Fruit fly (Drosophila melanogaster) whole organism, larva: ENCODE results near the gene nonA.

Experiments used
- noc ChIP-seq: fragments of 200-800 bp; sonication (Bioruptor generic); optimal IDR thresholded peaks from 3 replicates; lab custom pipeline; 2019; ENCODE audit warnings: missing biosample characterization, mild to moderate bottlenecking, missing genetic modification characterization, moderate library complexity

nonA gene

dm6 chrX:16361306-16361705, at the start of gene nonA:
Gene nonA, plus strand, starts transcription at chrX:16361569.
- no peak for TF ChIP-seq noc (tag; lab: Kevin White, UChicago)

dm6 chrX:16313078-16313875, 48.1 kb upstream of the nonA start, which contains the start of the genes CG9915 and SWIP:
Gene CG9915, minus strand, starts transcription at chrX:16313138.
Gene SWIP, plus strand, starts transcription at chrX:16313709.
- no peak for TF ChIP-seq noc (tag; lab: Kevin White, UChicago)

DNA sequence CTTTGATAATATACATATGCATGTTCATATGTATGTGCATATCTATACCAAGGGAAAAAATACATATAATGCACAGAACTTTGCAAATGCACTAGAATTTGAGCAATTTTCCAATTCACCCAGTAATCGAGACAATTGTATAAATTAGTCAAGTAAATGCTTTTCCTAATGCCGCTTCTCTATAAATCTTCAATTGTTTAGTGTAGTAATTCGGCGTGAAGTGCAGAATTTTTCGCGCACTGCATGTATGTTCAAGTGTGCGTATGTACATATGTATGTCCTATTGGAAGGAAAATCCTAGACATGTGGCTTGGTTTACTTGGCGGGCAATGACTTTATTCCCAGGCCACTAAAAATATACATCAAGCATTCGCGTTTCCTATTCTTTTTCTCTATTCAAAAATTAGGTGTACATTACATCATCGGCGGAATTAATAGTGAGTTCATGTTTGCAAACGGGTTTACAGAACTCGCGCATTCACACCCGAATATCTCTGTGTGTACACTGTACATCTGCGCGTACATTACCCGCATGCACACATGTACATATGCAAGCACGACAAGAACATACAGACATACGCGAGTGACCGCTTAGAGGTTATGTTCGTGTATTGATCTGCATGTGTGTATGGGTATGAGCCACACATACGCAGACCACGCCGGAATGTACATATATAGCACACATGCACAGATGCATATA, 42.4 kb upstream of the nonA start:
- TF ChIP-seq noc (tag; lab: Kevin White, UChicago): peak; percentile 8

DNA sequence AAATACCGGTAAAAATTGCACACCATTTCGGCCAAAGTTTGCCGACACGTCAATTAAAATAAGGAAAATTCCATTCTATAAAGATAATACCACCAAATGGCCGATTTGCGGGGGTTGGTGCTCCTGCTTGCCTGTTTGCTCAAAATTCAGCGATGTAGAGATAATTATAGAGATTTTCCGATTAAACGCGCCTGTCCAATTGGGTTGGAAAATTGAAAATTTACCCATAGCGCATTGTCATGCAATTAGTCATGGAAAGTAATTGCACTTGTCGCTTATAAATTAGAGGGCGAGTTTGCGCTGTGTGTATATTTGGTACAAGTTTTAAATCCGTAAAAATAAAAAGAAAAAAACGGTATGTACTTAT, 41.8 kb upstream of the nonA start:
- TF ChIP-seq noc (tag; lab: Kevin White, UChicago): no peak

- TF ChIP-seq noc (tag; lab: Kevin White, UChicago): no peak
These were observed 41.0 kb upstream of the nonA start, which contains the start of gene Cyp1 for dm6 chrX:16320197-16320921. Gene Cyp1, minus strand, starts transcription at chrX:16320370.

DNA sequence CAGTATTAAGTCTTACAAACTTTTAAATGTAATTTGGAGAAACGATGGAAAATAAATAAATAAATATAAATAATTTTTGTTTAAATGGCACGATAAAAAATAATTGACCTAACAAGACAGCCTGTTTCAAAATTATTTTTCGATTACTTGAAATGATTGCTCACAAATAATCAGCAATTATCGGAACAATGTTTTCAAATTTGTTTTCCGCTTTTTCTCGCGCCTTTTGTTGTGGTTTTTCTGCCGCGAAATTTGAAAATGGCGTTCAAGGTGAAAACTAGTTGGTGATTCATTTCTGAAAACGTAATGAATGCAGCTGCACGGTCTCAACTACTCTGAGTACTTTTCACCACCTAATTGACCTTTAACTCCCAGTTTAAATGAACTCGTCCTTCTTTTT, 40.3 kb upstream of the nonA start:
- TF ChIP-seq noc (tag; lab: Kevin White, UChicago): no peak

- no peak for TF ChIP-seq noc (tag; lab: Kevin White, UChicago)
These were observed 38.3 kb upstream of the nonA start, which contains the start of the genes CG9917 and CG32579 for dm6 chrX:16323063-16323462. Gene CG9917, minus strand, starts transcription at chrX:16323231. Gene CG32579, plus strand, starts transcription at chrX:16323286.

DNA sequence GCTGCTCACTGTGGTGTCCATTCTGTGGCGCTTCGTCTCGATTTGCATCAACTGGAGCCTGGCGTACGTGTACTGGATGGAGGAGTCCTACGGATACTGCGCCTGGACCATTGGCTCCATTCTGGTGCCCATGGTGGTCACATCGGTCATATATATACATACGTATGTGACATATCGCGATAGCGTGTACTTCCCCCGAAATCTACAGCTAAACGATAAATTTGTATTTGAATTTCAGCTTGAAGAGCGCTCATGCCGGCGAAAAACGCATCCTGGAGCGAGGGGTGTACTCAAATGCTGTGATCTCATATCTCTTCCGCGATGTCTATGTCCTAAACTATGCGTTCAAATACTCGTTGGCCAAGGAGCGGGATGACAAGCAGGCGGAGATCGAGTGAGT, 37.8 kb upstream of the nonA start:
- TF ChIP-seq noc (tag; lab: Kevin White, UChicago): no peak

DNA sequence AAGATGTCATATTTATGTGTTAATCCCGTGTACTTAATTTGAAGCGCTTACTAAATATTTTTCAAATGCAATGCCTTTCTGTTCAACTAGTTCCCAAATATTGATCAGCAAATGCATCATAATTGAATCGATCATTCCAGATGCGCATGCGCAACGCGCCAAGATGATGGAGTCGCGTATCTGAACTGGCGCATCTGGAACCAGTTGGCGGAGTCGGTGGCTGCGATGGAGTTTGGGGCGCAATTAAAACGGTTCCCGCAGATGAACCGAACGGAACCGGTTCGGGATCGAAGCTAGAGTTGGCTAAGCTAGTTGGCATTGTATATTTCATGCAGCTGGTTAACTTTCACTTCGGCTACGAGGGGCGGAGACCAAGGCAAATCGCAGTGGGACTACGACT, 35.9 kb upstream of the nonA start, which contains the start of gene CalpC:
CalpC (plus strand) TSS at position 292 of the 400 bp plus-strand sequence.
- no peak for TF ChIP-seq noc (tag; lab: Kevin White, UChicago)

- TF ChIP-seq noc (tag; lab: Kevin White, UChicago): no peak
These were observed 30.7 kb upstream of the nonA start, which contains the start of gene CG9919 for dm6 chrX:16330659-16331058. Gene CG9919, minus strand, starts transcription at chrX:16330759.

- TF ChIP-seq noc (tag; lab: Kevin White, UChicago): no peak
These were observed 29.7 kb upstream of the nonA start for dm6 chrX:16331562-16332233.

- peak; percentile 98 for TF ChIP-seq noc (tag; lab: Kevin White, UChicago)
These were observed 28.6 kb upstream of the nonA start for dm6 chrX:16332615-16333288.

DNA sequence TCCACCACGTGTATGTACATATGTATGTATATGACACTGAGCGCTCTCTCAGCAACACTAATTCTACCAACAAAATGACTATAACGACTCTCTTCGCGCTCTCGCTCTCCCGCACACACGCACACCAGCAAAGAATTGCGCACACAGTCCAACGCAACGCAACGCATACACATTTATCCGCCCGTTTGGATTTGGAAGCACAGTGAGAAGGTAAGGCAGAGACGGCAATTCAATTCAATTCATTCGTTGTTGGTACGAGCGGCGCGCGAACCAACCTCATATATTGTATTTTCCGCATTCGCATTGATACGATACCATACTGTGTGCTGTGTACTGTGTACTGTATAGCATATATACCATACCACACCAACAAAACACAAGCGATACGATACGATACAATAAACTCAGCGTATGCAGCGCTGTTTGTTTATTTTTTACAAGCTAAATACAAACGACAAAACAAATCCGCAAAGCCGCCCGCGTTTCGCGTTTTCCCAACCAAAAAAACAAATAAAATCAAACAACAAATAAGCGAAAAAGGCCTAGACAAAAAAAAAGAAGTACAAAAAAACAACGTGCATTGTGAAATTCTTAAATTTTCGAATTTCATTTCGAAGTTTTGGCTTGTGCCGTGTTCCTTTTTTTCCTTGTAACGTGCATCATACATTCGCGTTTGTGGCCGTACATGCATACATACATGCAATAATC, 27.8 kb upstream of the nonA start, which contains the start of the genes CG9921 and Dsp1:
CG9921 (minus strand) TSS at position 167 of the 708 bp plus-strand sequence.
Dsp1 (plus strand) TSS at position 179 of the 708 bp plus-strand sequence.
- no peak for TF ChIP-seq noc (tag; lab: Kevin White, UChicago)
